Worm (Caenorhabditis elegans): ENCODE data around the gene ZC477.2.

The ZC477.2 gene

ce11 chrIV:7154356-7154755 lies 46.4 kb downstream of the ZC477.2 start, which contains the start of gene C34D4.2:
C34D4.2 (plus strand) TSS chrIV:7154656.
- no peak for TF ChIP-seq pqm-1 (tag; optimal IDR thresholded peaks at IDR 0.05)
- no peak for TF ChIP-seq nhr-71 (tag; optimal IDR thresholded peaks at IDR 0.05)
- no peak for TF ChIP-seq Y116A8C.19 (tag; optimal IDR thresholded peaks at IDR 0.05; ENCODE audit: borderline replicate concordance)
- TF ChIP-seq hlh-17 (GFP tag; optimal IDR thresholded peaks at IDR 0.05; ENCODE audit: borderline replicate concordance), result no peak
- TF ChIP-seq alr-1 (tag; optimal IDR thresholded peaks at IDR 0.05; ENCODE audit: borderline replicate concordance), result no peak
- TF ChIP-seq nhr-90 (tag; optimal IDR thresholded peaks at IDR 0.05; ENCODE audit: poor library complexity), result no peak
- no peak for TF ChIP-seq sptf-1 (tag; optimal IDR thresholded peaks at IDR 0.05)
- no peak for TF ChIP-seq lin-15B (tag; optimal IDR thresholded peaks at IDR 0.05)
- no peak for TF ChIP-seq irx-1 (tag; optimal IDR thresholded peaks at IDR 0.05)
- TF ChIP-seq nhr-77 (tag; optimal IDR thresholded peaks at IDR 0.05), result no peak
- TF ChIP-seq mab-9 (GFP tag; IDR thresholded peaks at IDR 0.05), result no peak

ce11 chrIV:7156356-7156755 lies 48.4 kb downstream of the ZC477.2 start, which contains the start of gene maph-9:
maph-9 (plus strand) TSS chrIV:7156628.
- TF ChIP-seq nhr-84 (tag; optimal IDR thresholded peaks at IDR 0.05) (no peak), dpl-1 (GFP tag; optimal IDR thresholded peaks at IDR 0.05) (no peak), ceh-8 (GFP tag; optimal IDR thresholded peaks at IDR 0.05) (no peak), fkh-8 (tag; optimal IDR thresholded peaks at IDR 0.05) (peak; percentile 95), nhr-19 (GFP tag; conservative IDR thresholded peaks at IDR 0.05) (no peak), mab-9 (GFP tag; IDR thresholded peaks at IDR 0.05) (no peak), efl-1 (optimal IDR thresholded peaks at IDR 0.05) (no peak), efl-1 (GFP tag; optimal IDR thresholded peaks at IDR 0.05 in 1 of 2) (peak in 1 of 2 experiments; percentile 64), nhr-90 (tag; optimal IDR thresholded peaks at IDR 0.05; ENCODE audit: poor library complexity) (no peak), lin-35 (GFP tag; optimal IDR thresholded peaks at IDR 0.05) (no peak), F16B12.6 (tag; optimal IDR thresholded peaks at IDR 0.05) (no peak), zag-1 (tag; optimal IDR thresholded peaks at IDR 0.05) (no peak), aha-1 (tag; optimal IDR thresholded peaks at IDR 0.05) (no peak), ztf-4 (tag; optimal IDR thresholded peaks at IDR 0.05) (no peak), nhr-11 (tag; optimal IDR thresholded peaks at IDR 0.05) (no peak), blmp-1 (tag; optimal IDR thresholded peaks at IDR 0.05) (no peak), nhr-47 (tag; optimal IDR thresholded peaks at IDR 0.05) (peak; percentile 39), ets-5 (GFP tag; IDR thresholded peaks at IDR 0.05) (no peak), egl-27 (tag; optimal IDR thresholded peaks at IDR 0.05) (no peak), hlh-17 (GFP tag; optimal IDR thresholded peaks at IDR 0.05; ENCODE audit: borderline replicate concordance) (no peak), tlp-1 (tag; optimal IDR thresholded peaks at IDR 0.05) (no peak), grh-1 (GFP tag; IDR thresholded peaks at IDR 0.05) (no peak), elt-2 (tag; optimal IDR thresholded peaks at IDR 0.05) (no peak), elt-3 (tag; optimal IDR thresholded peaks at IDR 0.05) (no peak), nhr-12 (tag; optimal IDR thresholded peaks at IDR 0.05) (no peak), ama-1 (optimal IDR thresholded peaks at IDR 0.05) (no peak), lin-39 (tag; optimal IDR thresholded peaks at IDR 0.05) (no peak), nhr-77 (tag; optimal IDR thresholded peaks at IDR 0.05) (no peak), lin-15B (tag; optimal IDR thresholded peaks at IDR 0.05) (no peak), sox-4 (tag; optimal IDR thresholded peaks at IDR 0.05) (no peak), lin-14 (GFP tag; optimal IDR thresholded peaks at IDR 0.05) (no peak), nhr-76 (tag; optimal IDR thresholded peaks at IDR 0.05) (no peak), efl-3 (GFP tag; optimal IDR thresholded peaks at IDR 0.05) (no peak), nhr-20 (tag; optimal IDR thresholded peaks at IDR 0.05) (no peak), C34B4.2 (tag; optimal IDR thresholded peaks at IDR 0.05) (no peak), ceh-82 (tag; optimal IDR thresholded peaks at IDR 0.05) (no peak), aly-2 (tag; optimal IDR thresholded peaks at IDR 0.05) (no peak), lir-3 (tag; optimal IDR thresholded peaks at IDR 0.05; ENCODE audit: poor library complexity) (no peak), pax-3 (tag; optimal IDR thresholded peaks at IDR 0.05) (no peak), nhr-28 (tag; optimal IDR thresholded peaks at IDR 0.05) (no peak), jun-1 (tag; optimal IDR thresholded peaks at IDR 0.05) (no peak), ces-1 (GFP tag; optimal IDR thresholded peaks at IDR 0.05) (no peak), C04F5.9 (tag; optimal IDR thresholded peaks at IDR 0.05) (no peak), isw-1 (GFP tag; IDR thresholded peaks at IDR 0.05) (no peak), hlh-4 (tag; optimal IDR thresholded peaks at IDR 0.05) (no peak)
